Worm (Caenorhabditis elegans): Measurements from ENCODE around the gene coq-3.

ce11 chrIV:14795918-14796488 is at the start of gene coq-3:
- TF ChIP-seq ama-1 (optimal IDR thresholded peaks at IDR 0.05): no peak
- TF ChIP-seq pax-1 (tag; optimal IDR thresholded peaks at IDR 0.05): no peak
- no peak for TF ChIP-seq nhr-11 (tag; optimal IDR thresholded peaks at IDR 0.05)
- TF ChIP-seq hlh-30 (tag; optimal IDR thresholded peaks at IDR 0.05; ENCODE audit: insufficient read depth): no peak

All from whole organism, late embryonic.